Fruit fly (Drosophila melanogaster): ENCODE results near the gene pnt.

The pnt gene

DNA sequence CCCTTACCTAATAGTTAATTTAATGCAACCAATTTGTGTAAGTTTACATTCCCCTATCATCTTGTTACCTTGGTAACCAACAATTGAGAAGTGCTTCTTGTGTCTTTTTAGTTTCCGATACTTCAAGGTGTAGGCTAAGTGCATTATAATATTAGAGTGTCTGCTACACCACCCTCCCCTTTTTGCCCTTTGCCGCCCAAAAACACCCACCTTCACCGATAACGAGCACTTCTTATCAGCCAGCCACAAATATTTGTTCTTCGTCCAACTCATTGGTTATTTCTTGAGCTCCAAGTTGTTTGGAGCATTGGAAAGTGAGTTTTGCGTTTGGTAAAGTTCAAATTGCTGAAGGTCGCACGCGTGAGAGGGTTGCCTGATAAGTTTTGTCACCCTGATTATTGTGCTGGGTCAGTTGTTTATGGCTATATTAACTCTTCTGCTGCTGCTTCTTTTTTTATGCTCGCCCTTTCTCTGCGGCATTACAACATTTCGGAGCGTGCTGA is 14.1 kb downstream of the pnt start:
- TF ChIP-seq CG8319 (GFP tag; optimal IDR thresholded peaks at IDR 0.05) (no peak), vri (GFP tag; optimal IDR thresholded peaks at IDR 0.05) (peak; percentile 53), fkh (GFP tag; optimal IDR thresholded peaks at IDR 0.05) (peak; percentile 61)

DNA sequence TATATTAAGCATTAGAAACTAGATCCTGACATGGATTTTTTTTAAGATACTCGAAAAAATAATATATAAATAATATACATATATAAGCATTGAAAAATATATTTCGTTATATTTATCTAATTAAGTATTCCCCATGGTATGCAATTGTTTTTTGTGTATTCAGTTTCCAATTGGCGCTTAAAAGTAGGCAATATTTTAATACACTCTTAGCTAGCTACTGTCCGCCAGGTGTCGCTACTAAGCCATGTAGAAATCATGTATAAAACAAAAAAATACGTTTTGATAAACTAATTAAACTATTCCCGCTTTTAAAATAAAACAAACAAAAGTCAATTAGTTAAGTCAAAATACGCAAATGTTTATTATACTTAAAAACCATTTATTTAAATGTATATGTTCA is 14.7 kb downstream of the pnt start:
- TF ChIP-seq dac (GFP tag; optimal IDR thresholded peaks at IDR 0.05): no peak
- TF ChIP-seq CG31627 (GFP tag; optimal IDR thresholded peaks at IDR 0.05): peak; percentile 11
- TF ChIP-seq vri (GFP tag; optimal IDR thresholded peaks at IDR 0.05): no peak
- peak; percentile 40 for TF ChIP-seq Hr4 (GFP tag; optimal IDR thresholded peaks at IDR 0.05)
- no peak for TF ChIP-seq Ets21C (GFP tag; optimal IDR thresholded peaks at IDR 0.05)
- TF ChIP-seq CG32006 (GFP tag; optimal IDR thresholded peaks at IDR 0.05): peak; percentile 36
- peak; percentile 57 for TF ChIP-seq svp (GFP tag)
- TF ChIP-seq CG11294 (GFP tag; IDR thresholded peaks at IDR 0.05): no peak
- TF ChIP-seq dsx (GFP tag; optimal IDR thresholded peaks at IDR 0.05; ENCODE audit: poor library complexity, severe bottlenecking): no peak
- TF ChIP-seq CG3919 (GFP tag; optimal IDR thresholded peaks at IDR 0.05): peak; percentile 66
- TF ChIP-seq ss (GFP tag; optimal IDR thresholded peaks at IDR 0.05): no peak
- TF ChIP-seq CG4318 (GFP tag; optimal IDR thresholded peaks at IDR 0.05): no peak
- TF ChIP-seq Met (GFP tag; optimal IDR thresholded peaks at IDR 0.05): peak; percentile 60
- TF ChIP-seq Eip93F (GFP tag; optimal IDR thresholded peaks at IDR 0.05): no peak
- no peak for TF ChIP-seq CG8632 (GFP tag; optimal IDR thresholded peaks at IDR 0.05)
- no peak for TF ChIP-seq CG6792 (GFP tag; optimal IDR thresholded peaks at IDR 0.05)
- no peak for TF ChIP-seq CG11902 (GFP tag; optimal IDR thresholded peaks at IDR 0.05)
- TF ChIP-seq CG6808 (GFP tag; optimal IDR thresholded peaks at IDR 0.05): no peak
- no peak for TF ChIP-seq CG1621 (tag; optimal IDR thresholded peaks at IDR 0.05)
- TF ChIP-seq CG34406 (GFP tag; optimal IDR thresholded peaks at IDR 0.05): no peak
- no peak for TF ChIP-seq fd59A (GFP tag; optimal IDR thresholded peaks at IDR 0.05)
- no peak for TF ChIP-seq Sox15 (GFP tag; optimal IDR thresholded peaks at IDR 0.05)
- no peak for TF ChIP-seq Blimp-1 (GFP tag; optimal IDR thresholded peaks at IDR 0.05)
- no peak for TF ChIP-seq Gug (GFP tag; IDR thresholded peaks at IDR 0.05)
- TF ChIP-seq esn (GFP tag; optimal IDR thresholded peaks at IDR 0.05): peak; percentile 42
- TF ChIP-seq CG6276 (GFP tag; optimal IDR thresholded peaks at IDR 0.05): no peak
- TF ChIP-seq acj6 (GFP tag; optimal IDR thresholded peaks at IDR 0.05): peak; percentile 46
- peak; percentile 24 for TF ChIP-seq lz (GFP tag; optimal IDR thresholded peaks at IDR 0.05)
- TF ChIP-seq CG9139 (GFP tag; optimal IDR thresholded peaks at IDR 0.05): no peak
- peak; percentile 20 for TF ChIP-seq CG3032 (tag; optimal IDR thresholded peaks at IDR 0.05)
- TF ChIP-seq Ets96B (tag; optimal IDR thresholded peaks at IDR 0.05): peak; percentile 11
- TF ChIP-seq salr (GFP tag; optimal IDR thresholded peaks at IDR 0.05): peak in 1 of 2 experiments; percentile 11
- peak; percentile 55 for TF ChIP-seq topi (GFP tag; optimal IDR thresholded peaks at IDR 0.05)
- no peak for TF ChIP-seq CG6163 (GFP tag; IDR thresholded peaks at IDR 0.05)
- no peak for TF ChIP-seq OdsH (GFP tag; optimal IDR thresholded peaks at IDR 0.05)
- no peak for TF ChIP-seq net (GFP tag; optimal IDR thresholded peaks at IDR 0.05)
- peak; percentile 79 for TF ChIP-seq Eip78C (GFP tag)
- TF ChIP-seq CG16779 (tag; optimal IDR thresholded peaks at IDR 0.05): no peak
- no peak for TF ChIP-seq CG8319 (GFP tag; optimal IDR thresholded peaks at IDR 0.05)
- no peak for TF ChIP-seq CG7368 (GFP tag; optimal IDR thresholded peaks at IDR 0.05)
- TF ChIP-seq cyc (GFP tag; optimal IDR thresholded peaks at IDR 0.05): peak; percentile 34
- no peak for TF ChIP-seq CG10631 (GFP tag; optimal IDR thresholded peaks at IDR 0.05)
- no peak for TF ChIP-seq Eip75B (GFP tag; optimal IDR thresholded peaks at IDR 0.05)
- peak; percentile 7 for TF ChIP-seq Hr39 (GFP tag; optimal IDR thresholded peaks at IDR 0.05)
- no peak for TF ChIP-seq spab (GFP tag; optimal IDR thresholded peaks at IDR 0.05)
- no peak for TF ChIP-seq CG11762 (GFP tag; optimal IDR thresholded peaks at IDR 0.05; ENCODE audit: insufficient read depth)
- no peak for TF ChIP-seq CG15336 (GFP tag; IDR thresholded peaks at IDR 0.05)
- TF ChIP-seq Smox (GFP tag; optimal IDR thresholded peaks at IDR 0.05): no peak
- peak; percentile 11 for TF ChIP-seq CG10669 (GFP tag; optimal IDR thresholded peaks at IDR 0.05)

Data from whole organism, prepupa.